Worm (Caenorhabditis elegans): ENCODE measurements around the gene cutl-25.

ce11 chrIII:3091572-3091971 lies 44.6 kb upstream of the cutl-25 start, which contains the start of gene ccep-135:
- TF ChIP-seq mdl-1 (tag; optimal IDR thresholded peaks at IDR 0.05) (no peak), F26F4.8 (GFP tag; conservative IDR thresholded peaks at IDR 0.05) (no peak), unc-130 (GFP tag; optimal IDR thresholded peaks at IDR 0.05) (no peak), jun-1 (tag; optimal IDR thresholded peaks at IDR 0.05) (no peak), R02D3.7 (tag; optimal IDR thresholded peaks at IDR 0.05) (no peak)

Data from whole organism, L4 larva.